Worm (Caenorhabditis elegans): Measurements from ENCODE around the gene lys-5.

DNA sequence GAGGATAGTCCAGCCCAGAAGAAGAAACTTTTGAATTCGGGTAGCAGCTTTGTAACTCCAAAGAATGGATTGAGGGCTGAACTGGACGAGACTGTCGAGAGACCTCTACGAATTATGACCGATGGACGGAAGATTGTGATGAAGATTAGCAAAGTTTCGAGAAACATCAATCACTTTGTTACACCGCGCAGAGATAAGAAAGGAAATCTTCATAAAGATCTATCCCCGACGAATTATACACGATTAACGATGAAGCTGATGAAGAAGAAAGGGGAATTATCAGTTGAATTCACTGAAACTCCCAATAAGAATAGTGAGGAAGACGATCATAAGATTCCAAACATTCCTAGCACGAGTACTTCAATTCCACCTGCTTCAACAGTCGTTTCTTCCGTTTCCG, 25.7 kb downstream of the lys-5 start:
- TF ChIP-seq klf-2 (GFP tag; conservative IDR thresholded peaks at IDR 0.05) (no peak), tab-1 (GFP tag; IDR thresholded peaks at IDR 0.05) (no peak), flt-1 (GFP tag; IDR thresholded peaks at IDR 0.05) (no peak)
